Fruit fly (Drosophila melanogaster) whole organism, adult: ENCODE data around the gene Vha100-2.

Experiments used
- CG12768 ChIP-seq: fragments of 200-800 bp; sonication (Bioruptor generic); optimal IDR thresholded peaks from 2 replicates; lab custom pipeline; 2017; ENCODE audit warnings: missing biosample characterization, missing genetic modification characterization, mild to moderate bottlenecking, moderate library complexity, missing genetic modification reagents
- CG14711 ChIP-seq: fragments of 200-800 bp; sonication (Bioruptor generic); optimal IDR thresholded peaks from 2 replicates; lab custom pipeline; 2018; ENCODE audit warnings: missing biosample characterization, mild to moderate bottlenecking, missing genetic modification characterization, moderate library complexity
- CG1620 ChIP-seq: fragments of 200-800 bp; sonication (Bioruptor generic); optimal IDR thresholded peaks from 2 replicates; lab custom pipeline; 2016; ENCODE audit warnings: missing biosample characterization, missing genetic modification characterization
- CG33017 ChIP-seq: fragments of 200-800 bp; sonication (Bioruptor generic); optimal IDR thresholded peaks from 2 replicates; lab custom pipeline; 2018; ENCODE audit warnings: missing biosample characterization, mild to moderate bottlenecking, missing genetic modification characterization, moderate library complexity
- CG5204 ChIP-seq: fragments of 200-800 bp; sonication (Bioruptor generic); optimal IDR thresholded peaks from 2 replicates; lab custom pipeline; 2016; ENCODE audit warnings: missing biosample characterization, missing genetic modification characterization
- CG7101 ChIP-seq: fragments of 200-800 bp; sonication (Bioruptor generic); optimal IDR thresholded peaks from 2 replicates; lab custom pipeline; 2018; ENCODE audit warnings: missing biosample characterization, mild to moderate bottlenecking, missing genetic modification characterization, moderate library complexity
- bab1 ChIP-seq: fragments of 200-800 bp; sonication (Bioruptor generic); optimal IDR thresholded peaks from 3 replicates; lab custom pipeline; 2019; ENCODE audit warnings: missing biosample characterization, mild to moderate bottlenecking, missing genetic modification characterization, moderate library complexity
- cnc ChIP-seq, 2 experiments: fragments of >200 bp; optimal IDR thresholded peaks; 2 replicates each; lab custom pipeline; 2017
- ovo ChIP-seq: fragments of 200-800 bp; sonication (Bioruptor generic); optimal IDR thresholded peaks from 2 replicates; lab custom pipeline; 2016; ENCODE audit warnings: missing biosample characterization, missing genetic modification characterization

DNA sequence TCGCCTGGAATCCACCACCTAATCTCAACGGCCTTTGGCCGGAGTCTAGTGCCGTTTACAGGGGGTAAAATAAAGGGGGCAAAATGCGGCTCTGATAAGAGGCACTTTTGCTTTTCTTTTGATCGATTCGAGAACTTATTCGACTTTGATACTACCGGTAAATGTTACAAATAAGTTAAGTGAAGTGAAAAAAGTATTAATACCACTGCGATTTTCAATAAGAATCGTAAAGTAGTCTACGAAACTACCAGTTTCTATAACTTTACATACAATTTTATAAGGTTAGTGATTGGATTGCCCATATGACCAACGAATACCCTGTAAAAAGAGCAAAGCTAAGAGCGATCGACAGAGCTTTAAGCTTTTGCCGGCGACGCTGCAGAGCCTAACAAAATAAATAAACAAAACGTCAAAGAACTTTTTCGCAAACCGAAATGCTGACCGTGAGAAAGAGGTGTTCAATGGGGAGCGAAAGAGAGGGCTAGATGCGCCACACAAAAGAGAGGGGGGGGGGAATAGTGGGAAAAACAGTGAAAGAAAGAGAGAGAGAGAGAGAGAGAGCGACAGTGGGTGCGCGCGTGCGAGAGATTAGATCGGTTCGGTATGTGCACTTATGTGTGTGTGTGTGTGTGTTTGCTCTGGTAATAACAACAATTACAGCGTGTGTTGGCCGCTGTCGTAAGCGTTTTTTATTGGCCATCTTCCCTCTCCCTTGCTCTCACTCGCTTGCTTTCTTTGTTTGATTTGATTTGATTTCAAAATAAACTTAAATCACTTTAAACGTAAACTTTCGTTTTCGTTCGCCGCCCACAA is 37.8 kb upstream of the Vha100-2 start:
- peak; percentile 50 for TF ChIP-seq CG33017 (tag; lab: Kevin White, UChicago)
- peak; percentile 81 for TF ChIP-seq CG12768 (GFP tag; lab: Kevin White, UChicago)
- TF ChIP-seq CG14711 (tag; lab: Kevin White, UChicago): peak; percentile 78
- TF ChIP-seq CG5204 (GFP tag; lab: Kevin White, UChicago): peak; percentile 72
- TF ChIP-seq CG7101 (tag; lab: Kevin White, UChicago): peak; percentile 60
- TF ChIP-seq CG1620 (GFP tag; lab: Kevin White, UChicago): no peak
- no peak for TF ChIP-seq cnc (optimal IDR thresholded peaks at IDR 0.05; lab: Kevin White, UChicago)
- peak; percentile 8 for TF ChIP-seq bab1 (GFP tag; lab: Kevin White, UChicago)
- no peak for TF ChIP-seq ovo (GFP tag; lab: Kevin White, UChicago)
